Fruit fly (Drosophila melanogaster) whole organism, embryonic: ENCODE results near the gene CG6180.
A peak's percentile ranks its signal among the peaks of the same experiment; 100 is the strongest.

Experiments
- Bgb ChIP-seq: fragments of 200-800 bp; sonication (Bioruptor generic); IDR thresholded peaks from 2 replicates; pipeline ENCODE4 v1.3.6; 2022; ENCODE audit warnings: missing biosample characterization, missing genetic modification characterization; ENCODE audit not compliant: partially characterized antibody
- CG12659 ChIP-seq: fragments of 200-800 bp; sonication (Bioruptor generic); optimal IDR thresholded peaks from 3 replicates; lab custom pipeline; 2017; ENCODE audit warnings: mild to moderate bottlenecking, missing biosample characterization, missing genetic modification reagents, missing genetic modification characterization
- CG12942 ChIP-seq: fragments of 200-800 bp; sonication (Bioruptor generic); optimal IDR thresholded peaks from 3 replicates; lab custom pipeline; 2016; ENCODE audit warnings: missing biosample characterization, missing genetic modification characterization
- CG1603 ChIP-seq: fragments of 200-800 bp; sonication (Bioruptor generic); optimal IDR thresholded peaks from 2 replicates; lab custom pipeline; 2019; ENCODE audit warnings: missing biosample characterization, mild to moderate bottlenecking, missing genetic modification characterization, moderate library complexity
- CG16813 ChIP-seq: fragments of 200-800 bp; sonication (Bioruptor generic); IDR thresholded peaks from 3 replicates; pipeline ENCODE4 v1.3.6; 2022; ENCODE audit warnings: missing biosample characterization, missing genetic modification characterization; ENCODE audit not compliant: partially characterized antibody
- CG17186 ChIP-seq: fragments of 200-800 bp; sonication (Bioruptor generic); optimal IDR thresholded peaks from 3 replicates; lab custom pipeline; 2017; ENCODE audit warnings: missing biosample characterization, missing genetic modification reagents, missing genetic modification characterization
- CG1792 ChIP-seq: fragments of 200-800 bp; sonication (Bioruptor generic); optimal IDR thresholded peaks from 2 replicates; lab custom pipeline; 2016; ENCODE audit warnings: missing biosample characterization, missing genetic modification characterization
- CG2116 ChIP-seq: fragments of 200-800 bp; sonication (Bioruptor generic); optimal IDR thresholded peaks from 3 replicates; lab custom pipeline; 2018; ENCODE audit warnings: missing biosample characterization, mild to moderate bottlenecking, missing genetic modification characterization
- CG2712 ChIP-seq: fragments of 200-800 bp; optimal IDR thresholded peaks from 3 replicates; lab custom pipeline; 2019; ENCODE audit warnings: missing biosample characterization, mild to moderate bottlenecking, missing genetic modification characterization, moderate library complexity
- CG30020 ChIP-seq: fragments of 200-800 bp; optimal IDR thresholded peaks from 2 replicates; lab custom pipeline; 2019; ENCODE audit warnings: missing biosample characterization, mild to moderate bottlenecking, missing genetic modification characterization, moderate library complexity
- CG33213 ChIP-seq: fragments of 200-800 bp; sonication (Bioruptor generic); optimal IDR thresholded peaks from 3 replicates; lab custom pipeline; 2016; ENCODE audit warnings: missing biosample characterization, missing genetic modification characterization
- CG4617 ChIP-seq: fragments of 200-800 bp; sonication (Bioruptor generic); optimal IDR thresholded peaks from 3 replicates; lab custom pipeline; 2016; ENCODE audit warnings: missing biosample characterization, missing genetic modification characterization, borderline replicate concordance
- CG6791 ChIP-seq: fragments of 200-800 bp; sonication (Bioruptor generic); IDR thresholded peaks from 3 replicates; pipeline ENCODE4 v1.3.6; 2022; ENCODE audit warnings: missing biosample characterization, missing genetic modification characterization; ENCODE audit not compliant: partially characterized antibody
- CG8290 ChIP-seq, 3 experiments: fragments of 200-800 bp; sonication (Bioruptor generic); optimal IDR thresholded peaks; 2 replicates each; lab custom pipeline; 2016 to 2019; ENCODE audit warnings: missing biosample characterization in 3 of 3, missing genetic modification characterization in 3 of 3, mild to moderate bottlenecking in 2 of 3, moderate library complexity in 1 of 3
- CG9797 ChIP-seq: fragments of 200-800 bp; sonication (Bioruptor generic); optimal IDR thresholded peaks from 3 replicates; lab custom pipeline; 2018; ENCODE audit warnings: missing biosample characterization, mild to moderate bottlenecking, missing genetic modification characterization
- CHES-1-like ChIP-seq: fragments of 200-800 bp; sonication (Bioruptor generic); optimal IDR thresholded peaks from 2 replicates; lab custom pipeline; 2016; ENCODE audit warnings: missing biosample characterization, missing genetic modification characterization
- Dad ChIP-seq: fragments of 200-800 bp; sonication (Bioruptor generic); optimal IDR thresholded peaks from 3 replicates; lab custom pipeline; 2016; ENCODE audit warnings: missing biosample characterization, missing genetic modification characterization
- Dll ChIP-seq: fragments of 200-800 bp; sonication (Bioruptor generic); IDR thresholded peaks from 4 replicates; pipeline ENCODE4 v1.3.6; 2022; ENCODE audit warnings: missing biosample characterization, missing genetic modification characterization; ENCODE audit not compliant: partially characterized antibody
- Doc3 ChIP-seq: fragments of 200-800 bp; sonication (Bioruptor generic); IDR thresholded peaks from 3 replicates; pipeline ENCODE4 v1.3.6; 2022; ENCODE audit warnings: missing biosample characterization, missing genetic modification characterization; ENCODE audit not compliant: partially characterized antibody
- Dref ChIP-seq: fragments of 200-800 bp; sonication (Bioruptor generic); IDR thresholded peaks from 2 replicates; pipeline ENCODE4 v1.3.6; 2022; ENCODE audit warnings: missing biosample characterization, missing genetic modification characterization
- HmgZ ChIP-seq: fragments of 200-800 bp; sonication (Bioruptor generic); optimal IDR thresholded peaks from 2 replicates; lab custom pipeline; 2018; ENCODE audit warnings: missing biosample characterization, mild to moderate bottlenecking, missing genetic modification characterization
- Jarid2 ChIP-seq: fragments of 200-800 bp; sonication (Bioruptor generic); optimal IDR thresholded peaks from 3 replicates; lab custom pipeline; 2017; ENCODE audit warnings: mild to moderate bottlenecking, missing biosample characterization, missing genetic modification reagents, missing genetic modification characterization
- Lhr ChIP-seq: fragments of 200-800 bp; sonication (Bioruptor generic); optimal IDR thresholded peaks from 3 replicates; lab custom pipeline; 2017; ENCODE audit warnings: mild to moderate bottlenecking, missing biosample characterization, missing genetic modification reagents, missing genetic modification characterization
- Max ChIP-seq: fragments of 200-800 bp; sonication (Bioruptor generic); optimal IDR thresholded peaks from 2 replicates; lab custom pipeline; 2016; ENCODE audit warnings: missing biosample characterization, mild to moderate bottlenecking, missing genetic modification characterization
- Nf-YB ChIP-seq: fragments of 200-800 bp; sonication (Bioruptor generic); optimal IDR thresholded peaks from 3 replicates; lab custom pipeline; 2019; ENCODE audit warnings: missing biosample characterization, mild to moderate bottlenecking, missing genetic modification characterization, moderate library complexity
- Nf-YC ChIP-seq: fragments of 200-800 bp; optimal IDR thresholded peaks from 3 replicates; lab custom pipeline; 2019; ENCODE audit warnings: missing biosample characterization, mild to moderate bottlenecking, missing genetic modification characterization, moderate library complexity
- Scr ChIP-seq: fragments of 200-800 bp; sonication (Bioruptor generic); IDR thresholded peaks from 2 replicates; pipeline ENCODE4 v1.3.6; 2022; ENCODE audit warnings: missing biosample characterization, missing genetic modification characterization; ENCODE audit not compliant: partially characterized antibody
- Sin3A ChIP-seq: fragments of >200 bp; optimal IDR thresholded peaks from 2 replicates; lab custom pipeline; 2018
- Sry-β ChIP-seq: fragments of 200-800 bp; sonication (Bioruptor generic); optimal IDR thresholded peaks from 2 replicates; lab custom pipeline; 2018; ENCODE audit warnings: missing biosample characterization, mild to moderate bottlenecking, missing genetic modification characterization, moderate library complexity
- Sry-δ ChIP-seq: fragments of 200-800 bp; sonication (Bioruptor generic); optimal IDR thresholded peaks from 2 replicates; lab custom pipeline; 2016; ENCODE audit warnings: missing biosample characterization, missing genetic modification characterization
- Tbp ChIP-seq: fragments of >200 bp; optimal IDR thresholded peaks from 2 replicates; lab custom pipeline; 2018; ENCODE audit warnings: missing biosample characterization, missing genetic modification characterization
- YL-1 ChIP-seq: fragments of 200-800 bp; sonication (Bioruptor generic); optimal IDR thresholded peaks from 3 replicates; lab custom pipeline; 2017; ENCODE audit warnings: missing biosample characterization, mild to moderate bottlenecking, missing genetic modification characterization
- ase ChIP-seq: fragments of 200-800 bp; sonication (Bioruptor generic); IDR thresholded peaks from 3 replicates; pipeline ENCODE4 v1.3.6; 2022; ENCODE audit warnings: missing biosample characterization, missing genetic modification characterization
- bbx ChIP-seq: fragments of 200-800 bp; sonication (Bioruptor generic); IDR thresholded peaks from 2 replicates; pipeline ENCODE4 v1.3.6; 2022; ENCODE audit warnings: missing biosample characterization, missing genetic modification characterization; ENCODE audit not compliant: partially characterized antibody
- hkb ChIP-seq, 2 experiments: fragments of 200-800 bp in 1 of 2; fragments of >200 bp in 1 of 2; sonication (Bioruptor generic) in 1 of 2; IDR thresholded peaks in 1 of 2; optimal IDR thresholded peaks in 1 of 2; 2 replicates each; pipeline versions ENCODE4 v1.3.6 to Lab custom; 2017 to 2022; ENCODE audit warnings: missing biosample characterization in 1 of 2, missing genetic modification characterization in 1 of 2
- insv ChIP-seq, 2 experiments: fragments of 200-800 bp; sonication (Bioruptor generic); optimal IDR thresholded peaks; 3 replicates each; lab custom pipeline; 2016 to 2018; ENCODE audit warnings: missing biosample characterization in 2 of 2, missing genetic modification characterization in 2 of 2
- kay ChIP-seq: fragments of 200-800 bp; sonication (Bioruptor generic); optimal IDR thresholded peaks from 2 replicates; lab custom pipeline; 2016; ENCODE audit warnings: missing biosample characterization, missing genetic modification characterization
- knrl ChIP-seq: fragments of 200-800 bp; sonication (Bioruptor generic); IDR thresholded peaks from 3 replicates; pipeline ENCODE4 v1.3.6; 2022; ENCODE audit warnings: missing biosample characterization, missing genetic modification characterization; ENCODE audit not compliant: partially characterized antibody
- nerfin-2 ChIP-seq: fragments of 200-800 bp; sonication (Bioruptor generic); IDR thresholded peaks from 2 replicates; pipeline ENCODE4 v1.3.6; 2022; ENCODE audit warnings: missing biosample characterization, missing genetic modification characterization; ENCODE audit not compliant: partially characterized antibody
- nmo ChIP-seq: fragments of 200-800 bp; sonication (Bioruptor generic); optimal IDR thresholded peaks from 2 replicates; lab custom pipeline; 2018; ENCODE audit warnings: missing biosample characterization, mild to moderate bottlenecking, missing genetic modification characterization, moderate library complexity
- peb ChIP-seq: fragments of 200-800 bp; sonication (Bioruptor generic); IDR thresholded peaks from 2 replicates; pipeline ENCODE4 v1.3.6; 2022; ENCODE audit warnings: missing biosample characterization, missing genetic modification characterization
- scrt ChIP-seq: fragments of 200-800 bp; sonication (Bioruptor generic); optimal IDR thresholded peaks from 2 replicates; lab custom pipeline; 2018; ENCODE audit warnings: missing biosample characterization, mild to moderate bottlenecking, missing genetic modification characterization, moderate library complexity
- sr ChIP-seq: fragments of 200-800 bp; sonication (Bioruptor generic); IDR thresholded peaks from 3 replicates; pipeline ENCODE4 v1.3.6; 2022; ENCODE audit warnings: missing biosample characterization, missing genetic modification characterization
- stwl ChIP-seq: fragments of 200-800 bp; sonication (Bioruptor generic); optimal IDR thresholded peaks from 3 replicates; lab custom pipeline; 2018; ENCODE audit warnings: missing biosample characterization, mild to moderate bottlenecking, missing genetic modification characterization, moderate library complexity
- tll ChIP-seq, 2 experiments: fragments of 200-800 bp in 1 of 2; fragments of >200 bp in 1 of 2; sonication (Bioruptor generic) in 1 of 2; optimal IDR thresholded peaks; 2 replicates each; lab custom pipeline; 2017 to 2019; ENCODE audit warnings: missing biosample characterization in 2 of 2, missing genetic modification characterization in 2 of 2, mild to moderate bottlenecking in 1 of 2, moderate library complexity in 1 of 2
- trem ChIP-seq: fragments of 200-800 bp; optimal IDR thresholded peaks from 3 replicates; lab custom pipeline; 2019; ENCODE audit warnings: missing biosample characterization, mild to moderate bottlenecking, missing genetic modification characterization, moderate library complexity

The CG6180 gene

DNA sequence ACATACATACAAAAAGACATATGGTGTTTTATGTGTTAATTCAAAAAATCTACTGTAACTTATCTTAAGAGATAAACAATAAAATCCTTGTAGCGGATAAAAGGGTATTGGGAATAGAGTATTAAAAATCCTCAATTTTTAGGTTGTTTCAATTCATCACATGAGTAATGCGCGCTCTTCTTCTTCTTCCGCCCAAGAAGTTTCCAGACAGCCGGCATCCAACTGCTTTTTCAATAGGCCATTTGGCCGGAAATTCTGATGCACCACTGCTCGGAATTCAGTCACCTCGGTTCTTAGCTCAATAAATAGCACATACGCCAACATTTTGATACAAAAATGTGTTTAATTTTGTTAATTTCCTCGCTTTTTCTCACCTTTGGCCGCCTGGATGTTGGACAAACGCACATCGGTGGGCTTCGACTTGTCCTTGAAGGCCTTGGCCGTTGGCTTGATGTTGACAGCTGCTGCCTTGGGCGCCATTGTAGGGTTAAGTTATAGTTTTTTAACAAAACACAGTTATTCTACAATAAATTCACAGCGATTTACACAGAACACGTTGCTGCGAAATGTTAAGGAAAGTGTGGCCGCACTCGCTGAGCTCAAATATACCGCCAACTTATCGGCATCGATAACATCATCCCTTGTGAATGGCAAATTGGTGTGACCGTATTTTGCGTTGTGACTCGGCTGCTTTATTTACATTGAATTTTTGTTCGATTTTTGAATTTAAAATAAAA is 14.9 kb upstream of the CG6180 start, which contains the start of the genes CCT4 and CG6153 (continued):
- TF ChIP-seq Sin3A (peak; percentile 83), tll (GFP tag; optimal IDR thresholded peaks at IDR 0.05; lab: Kevin White, UChicago) (peak in 1 of 2 experiments; percentile 50), HmgZ (peak; percentile 3), peb (GFP tag; lab: Robert Waterston, UW) (no peak), ase (GFP tag; lab: Robert Waterston, UW) (no peak), sr (no peak), Lhr (peak; percentile 21), Doc3 (GFP tag; lab: Robert Waterston, UW) (0 out of 3 replicates have a peak, but pooled peaks have one; percentile 12), Nf-YC (tag; lab: Kevin White, UChicago) (peak; percentile 1), CG2116 (GFP tag; lab: Kevin White, UChicago) (peak; percentile 57), CG9797 (GFP tag; lab: Kevin White, UChicago) (peak; percentile 84), Scr (GFP tag; lab: Robert Waterston, UW) (peak; percentile 38; the same call in 1 of the 2 replicates), nmo (GFP tag; lab: Kevin White, UChicago) (peak; percentile 36), Sry-δ (GFP tag; lab: Kevin White, UChicago) (peak; percentile 44), kay (peak; percentile 46), hkb (optimal IDR thresholded peaks at IDR 0.05; lab: Kevin White, UChicago) (no peak), hkb (GFP tag; IDR thresholded peaks at IDR 0.05; lab: Robert Waterston, UW) (no peak), CG12942 (no peak), CHES-1-like (GFP tag; lab: Kevin White, UChicago) (peak; percentile 4), CG17186 (GFP tag; lab: Kevin White, UChicago) (peak; percentile 7), Dll (peak; percentile 46; the same call in 1 of the 4 replicates), CG6791 (GFP tag; lab: Robert Waterston, UW) (0 out of 3 replicates have a peak, but pooled peaks have one; percentile 47), CG16813 (GFP tag; lab: Robert Waterston, UW) (peak; percentile 61; the same call in 2 of the 3 replicates), Dref (GFP tag; lab: Robert Waterston, UW) (peak; percentile 76), bbx (GFP tag; lab: Robert Waterston, UW) (peak; percentile 36; the same call in 1 of the 2 replicates), nerfin-2 (GFP tag; lab: Robert Waterston, UW) (no peak), Sry-β (peak; percentile 6), CG33213 (peak; percentile 12), Nf-YB (GFP tag; lab: Kevin White, UChicago) (no peak), Jarid2 (GFP tag; lab: Kevin White, UChicago) (no peak), scrt (GFP tag; lab: Kevin White, UChicago) (peak; percentile 74), Dad (no peak), CG2712 (tag; lab: Kevin White, UChicago) (peak; percentile 15), CG1792 (GFP tag; lab: Kevin White, UChicago) (no peak), trem (tag; lab: Kevin White, UChicago) (peak; percentile 30), YL-1 (peak; percentile 87), Bgb (GFP tag; lab: Robert Waterston, UW) (peak; percentile 37), CG12659 (GFP tag; lab: Kevin White, UChicago) (peak; percentile 40), CG30020 (tag; lab: Kevin White, UChicago) (no peak), Tbp (peak; percentile 6), Max (GFP tag; lab: Kevin White, UChicago) (peak; percentile 24), CG1603 (tag; lab: Kevin White, UChicago) (peak; percentile 68), stwl (tag; lab: Kevin White, UChicago) (peak; percentile 71), insv (GFP tag; optimal IDR thresholded peaks at IDR 0.05; lab: Kevin White, UChicago) (no peak), CG4617 (GFP tag; lab: Kevin White, UChicago) (peak; percentile 80), knrl (peak; percentile 48), CG8290 (GFP tag; optimal IDR thresholded peaks at IDR 0.05; lab: Kevin White, UChicago) (no peak), CG8290 (tag; optimal IDR thresholded peaks at IDR 0.05; lab: Kevin White, UChicago) (no peak)
